Worm (Caenorhabditis elegans) whole organism, early embryonic: Measurements from ENCODE around the gene C10A4.6.

Source experiments
- B0310.2 ChIP-seq: sonication (generic microtip); optimal IDR thresholded peaks from 2 replicates; lab custom pipeline; 2016; ENCODE audit warnings: mild to moderate bottlenecking, missing genetic modification characterization, missing compliant biosample characterization
- F13C5.2 ChIP-seq: sonication (generic microtip); optimal IDR thresholded peaks from 2 replicates; lab custom pipeline; 2017; ENCODE audit warnings: mild to moderate bottlenecking, missing genetic modification characterization, inconsistent platforms, missing compliant biosample characterization
- aly-1 ChIP-seq: sonication (generic microtip); optimal IDR thresholded peaks from 2 replicates; lab custom pipeline; 2016; ENCODE audit warnings: missing genetic modification characterization, missing compliant biosample characterization
- ama-1 ChIP-seq: fragments of 150-350 bp; optimal IDR thresholded peaks from 2 replicates; lab custom pipeline; 2014
- ceh-13 ChIP-seq: fragments of 200-800 bp; sonication (Bioruptor generic); optimal IDR thresholded peaks from 2 replicates; lab custom pipeline; 2018; ENCODE audit warnings: mild to moderate bottlenecking, missing genetic modification characterization, missing compliant biosample characterization
- ets-7 ChIP-seq: sonication (generic microtip); optimal IDR thresholded peaks from 2 replicates; lab custom pipeline; 2016; ENCODE audit warnings: missing genotype, missing genetic modification characterization, missing compliant biosample characterization
- flt-1 ChIP-seq: fragments of 200-800 bp; sonication (Bioruptor generic); IDR thresholded peaks from 2 replicates; pipeline ENCODE4 v1.3.6; 2022; ENCODE audit warnings: missing genetic modification characterization, missing compliant biosample characterization
- hmg-4 ChIP-seq: fragments of 200-800 bp; sonication (Bioruptor generic); optimal IDR thresholded peaks from 2 replicates; lab custom pipeline; 2018; ENCODE audit warnings: mild to moderate bottlenecking, missing genetic modification characterization, missing compliant biosample characterization
- hnd-1 ChIP-seq: sonication (generic microtip); optimal IDR thresholded peaks from 2 replicates; lab custom pipeline; 2016; ENCODE audit warnings: missing genetic modification characterization, missing compliant biosample characterization
- scrt-1 ChIP-seq: fragments of 200-800 bp; sonication (Bioruptor generic); IDR thresholded peaks from 2 replicates; pipeline ENCODE4 v1.3.6; 2022; ENCODE audit warnings: missing genetic modification characterization, missing compliant biosample characterization
- sea-1 ChIP-seq: fragments of 200-800 bp; sonication (Bioruptor generic); conservative IDR thresholded peaks from 2 replicates; pipeline ENCODE4 v1.3.6; 2022; ENCODE audit warnings: missing genetic modification characterization, missing compliant biosample characterization
- tbx-11 ChIP-seq: fragments of 200-800 bp; sonication (Bioruptor generic); IDR thresholded peaks from 2 replicates; pipeline ENCODE4 v1.3.6; 2022; ENCODE audit warnings: missing genetic modification characterization, missing compliant biosample characterization
- tbx-37 ChIP-seq: fragments of 200-800 bp; sonication (Bioruptor generic); conservative IDR thresholded peaks from 2 replicates; pipeline ENCODE4 v1.3.6; 2022; ENCODE audit warnings: missing genetic modification reagents, missing genetic modification characterization, missing compliant biosample characterization
- tra-4 ChIP-seq: sonication (generic microtip); optimal IDR thresholded peaks from 2 replicates; lab custom pipeline; 2017; ENCODE audit warnings: missing genetic modification characterization, missing compliant biosample characterization

DNA sequence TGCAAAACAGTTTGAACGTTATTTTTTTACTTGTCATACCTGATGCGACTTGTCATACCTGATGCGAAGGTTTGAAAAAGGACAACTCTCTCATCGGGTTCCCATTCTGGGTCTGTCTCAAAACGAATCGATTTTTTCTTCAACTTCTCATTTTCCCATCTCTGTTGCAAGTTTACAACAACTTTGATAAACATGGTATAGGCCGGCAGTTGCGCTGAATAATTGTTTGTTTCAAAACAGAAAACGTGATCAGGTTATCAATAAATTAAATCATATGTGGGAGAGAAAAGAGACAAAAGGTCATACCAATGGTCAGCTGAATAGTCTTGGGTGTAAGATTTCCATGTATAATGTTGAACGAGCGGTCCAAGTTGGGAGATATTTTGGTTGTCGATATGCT lies 46.5 kb downstream of the C10A4.6 start:
- TF ChIP-seq tra-4 (tag; lab: Kevin White, UChicago) = no peak
- no peak for TF ChIP-seq flt-1 (GFP tag; lab: Robert Waterston, UW)
- TF ChIP-seq ama-1 = no peak
- TF ChIP-seq hnd-1 (tag; lab: Kevin White, UChicago) = no peak
- TF ChIP-seq F13C5.2 = no peak
- no peak for TF ChIP-seq ceh-13
- no peak for TF ChIP-seq ets-7 (tag; lab: Kevin White, UChicago)
- no peak for TF ChIP-seq tbx-11 (GFP tag; lab: Robert Waterston, UW)
- TF ChIP-seq scrt-1 = no peak
- TF ChIP-seq aly-1 (tag; lab: Kevin White, UChicago) = no peak
- no peak for TF ChIP-seq hmg-4
- TF ChIP-seq sea-1 (GFP tag; lab: Robert Waterston, UW) = no peak
- no peak for TF ChIP-seq tbx-37
- no peak for TF ChIP-seq B0310.2 (tag; lab: Kevin White, UChicago)
